Fruit fly (Drosophila melanogaster) whole organism, embryonic: ENCODE measurements around the gene eIF2Balpha.
A peak's percentile ranks its signal among the peaks of the same experiment; 100 is the strongest.

ENCODE experiments used
- BEAF-32 ChIP-seq: fragments of 200-800 bp; sonication (Bioruptor generic); optimal IDR thresholded peaks from 3 replicates; lab custom pipeline; 2017; ENCODE audit warnings: missing biosample characterization, missing genetic modification characterization, mild to moderate bottlenecking, moderate library complexity, missing genetic modification reagents
- CG10274 ChIP-seq: fragments of 200-800 bp; sonication (Bioruptor generic); optimal IDR thresholded peaks from 3 replicates; lab custom pipeline; 2017; ENCODE audit warnings: missing biosample characterization, mild to moderate bottlenecking, missing genetic modification characterization
- CG11093 ChIP-seq: fragments of 200-800 bp; sonication (Bioruptor generic); IDR thresholded peaks from 3 replicates; pipeline ENCODE4 v1.3.6; 2022; ENCODE audit warnings: missing biosample characterization, missing genetic modification characterization
- CG11695 ChIP-seq: fragments of 200-800 bp; sonication (Bioruptor generic); IDR thresholded peaks from 3 replicates; pipeline ENCODE4 v1.3.6; 2022; ENCODE audit warnings: missing biosample characterization, missing genetic modification characterization
- CG11723 ChIP-seq: fragments of 200-800 bp; sonication (Bioruptor generic); optimal IDR thresholded peaks from 2 replicates; lab custom pipeline; 2017; ENCODE audit warnings: missing biosample characterization, mild to moderate bottlenecking, missing genetic modification characterization
- CG12155 ChIP-seq: fragments of 200-800 bp; sonication (Bioruptor generic); optimal IDR thresholded peaks from 3 replicates; lab custom pipeline; 2016; ENCODE audit warnings: missing biosample characterization, missing genetic modification characterization
- CG12769 ChIP-seq: fragments of 200-800 bp; sonication (Bioruptor generic); optimal IDR thresholded peaks from 2 replicates; lab custom pipeline; 2019; ENCODE audit warnings: missing biosample characterization, mild to moderate bottlenecking, missing genetic modification characterization, moderate library complexity
- CG13775 ChIP-seq: fragments of 200-800 bp; sonication (Bioruptor generic); optimal IDR thresholded peaks from 3 replicates; lab custom pipeline; 2017; ENCODE audit warnings: missing biosample characterization, mild to moderate bottlenecking, missing genetic modification characterization
- CG14441 ChIP-seq: fragments of 200-800 bp; sonication (Bioruptor generic); IDR thresholded peaks from 2 replicates; pipeline ENCODE4 v1.3.6; 2022; ENCODE audit warnings: missing biosample characterization, missing genetic modification characterization
- CG31441 ChIP-seq: fragments of 200-800 bp; sonication (Bioruptor generic); IDR thresholded peaks from 2 replicates; pipeline ENCODE4 v1.3.6; 2022; ENCODE audit warnings: missing biosample characterization, missing genetic modification characterization
- CG33557 ChIP-seq: fragments of 200-800 bp; sonication (Bioruptor generic); optimal IDR thresholded peaks from 2 replicates; lab custom pipeline; 2019; ENCODE audit warnings: missing biosample characterization, mild to moderate bottlenecking, missing genetic modification characterization, moderate library complexity
- CG4328 ChIP-seq: fragments of 200-800 bp; sonication (Bioruptor generic); optimal IDR thresholded peaks from 3 replicates; lab custom pipeline; 2017; ENCODE audit warnings: missing biosample characterization, missing genetic modification reagents, missing genetic modification characterization
- CG43689 ChIP-seq: fragments of 200-800 bp; sonication (Bioruptor generic); IDR thresholded peaks from 2 replicates; pipeline ENCODE4 v1.3.6; 2022; ENCODE audit warnings: missing biosample characterization, missing genetic modification characterization
- CG6854 ChIP-seq: fragments of 200-800 bp; sonication (Bioruptor generic); optimal IDR thresholded peaks from 3 replicates; lab custom pipeline; 2017; ENCODE audit warnings: missing biosample characterization, mild to moderate bottlenecking, missing genetic modification characterization
- CG8478 ChIP-seq: fragments of >200 bp; optimal IDR thresholded peaks from 2 replicates; lab custom pipeline; 2018
- CrebB ChIP-seq: fragments of 200-800 bp; sonication (Bioruptor generic); optimal IDR thresholded peaks from 3 replicates; lab custom pipeline; 2018; ENCODE audit warnings: missing biosample characterization, mild to moderate bottlenecking, missing genetic modification characterization
- D19B ChIP-seq: fragments of 200-800 bp; sonication (Bioruptor generic); optimal IDR thresholded peaks from 2 replicates; lab custom pipeline; 2017; ENCODE audit warnings: missing biosample characterization, mild to moderate bottlenecking, missing genetic modification characterization
- Dek ChIP-seq: fragments of 200-800 bp; sonication (Bioruptor generic); optimal IDR thresholded peaks from 3 replicates; lab custom pipeline; 2019; ENCODE audit warnings: missing biosample characterization, mild to moderate bottlenecking, missing genetic modification characterization, moderate library complexity
- Dfd ChIP-seq, 2 experiments: fragments of >200 bp; optimal IDR thresholded peaks; 2 replicates each; lab custom pipeline; 2017; ENCODE audit warnings: missing biosample characterization in 2 of 2, missing genetic modification characterization in 2 of 2
- Dip2 ChIP-seq: fragments of 200-800 bp; sonication (Bioruptor generic); IDR thresholded peaks from 2 replicates; pipeline ENCODE4 v1.3.6; 2022; ENCODE audit warnings: missing biosample characterization, missing genetic modification characterization
- Dll ChIP-seq: fragments of 200-800 bp; sonication (Bioruptor generic); IDR thresholded peaks from 4 replicates; pipeline ENCODE4 v1.3.6; 2022; ENCODE audit warnings: missing biosample characterization, missing genetic modification characterization; ENCODE audit not compliant: partially characterized antibody
- Doc2 ChIP-seq: fragments of 200-800 bp; sonication (Bioruptor generic); IDR thresholded peaks from 2 replicates; pipeline ENCODE4 v1.3.6; 2022; ENCODE audit warnings: missing biosample characterization, missing genetic modification characterization
- GATAe ChIP-seq: fragments of 200-800 bp; sonication (Bioruptor generic); conservative IDR thresholded peaks from 2 replicates; pipeline ENCODE4 v1.3.6; 2022; ENCODE audit warnings: missing biosample characterization, missing genetic modification characterization
- Gsc ChIP-seq: fragments of 200-800 bp; sonication (Bioruptor generic); IDR thresholded peaks from 2 replicates; pipeline ENCODE4 v1.3.6; 2022; ENCODE audit warnings: missing biosample characterization, missing genetic modification characterization
- HHEX ChIP-seq: fragments of 200-800 bp; sonication (Bioruptor generic); optimal IDR thresholded peaks from 3 replicates; lab custom pipeline; 2017; ENCODE audit warnings: missing biosample characterization, mild to moderate bottlenecking, missing genetic modification characterization, missing genetic modification reagents
- HLH54F ChIP-seq: fragments of 200-800 bp; sonication (Bioruptor generic); optimal IDR thresholded peaks from 3 replicates; lab custom pipeline; 2016; ENCODE audit warnings: missing biosample characterization, missing genetic modification characterization
- Nf-YC ChIP-seq: fragments of 200-800 bp; optimal IDR thresholded peaks from 3 replicates; lab custom pipeline; 2019; ENCODE audit warnings: missing biosample characterization, mild to moderate bottlenecking, missing genetic modification characterization, moderate library complexity
- Taf1 ChIP-seq: fragments of 200-800 bp; sonication (Bioruptor generic); IDR thresholded peaks from 2 replicates; pipeline ENCODE4 v1.3.6; 2022; ENCODE audit warnings: missing biosample characterization, missing genetic modification characterization
- ab ChIP-seq: fragments of 200-800 bp; sonication (Bioruptor generic); optimal IDR thresholded peaks from 2 replicates; lab custom pipeline; 2016; ENCODE audit warnings: missing biosample characterization, missing genetic modification characterization
- aop ChIP-seq: fragments of 200-800 bp; sonication (Bioruptor generic); IDR thresholded peaks from 2 replicates; pipeline ENCODE4 v1.3.6; 2022; ENCODE audit warnings: missing biosample characterization, missing genetic modification characterization
- bab2 ChIP-seq: fragments of 200-800 bp; sonication (Bioruptor generic); optimal IDR thresholded peaks from 2 replicates; lab custom pipeline; 2016; ENCODE audit warnings: missing biosample characterization, missing genetic modification characterization
- bsh ChIP-seq, 2 experiments: fragments of 200-800 bp; sonication (Bioruptor generic); optimal IDR thresholded peaks; 2 replicates each; lab custom pipeline; 2017 to 2018; ENCODE audit warnings: mild to moderate bottlenecking in 2 of 2, missing biosample characterization in 2 of 2, missing genetic modification characterization in 2 of 2, moderate library complexity in 1 of 2
- cg ChIP-seq: fragments of 200-800 bp; sonication (Bioruptor generic); optimal IDR thresholded peaks from 3 replicates; lab custom pipeline; 2019; ENCODE audit warnings: missing biosample characterization, mild to moderate bottlenecking, missing genetic modification characterization, moderate library complexity
- chif ChIP-seq, 2 experiments: fragments of 200-800 bp; sonication (Bioruptor generic); optimal IDR thresholded peaks; 3 replicates each; lab custom pipeline; 2016; ENCODE audit warnings: missing biosample characterization in 2 of 2, missing genetic modification characterization in 2 of 2
- chn ChIP-seq: fragments of 200-800 bp; sonication (Bioruptor generic); optimal IDR thresholded peaks from 2 replicates; lab custom pipeline; 2016; ENCODE audit warnings: missing biosample characterization, missing genetic modification characterization
- corto ChIP-seq: fragments of 200-800 bp; sonication (Bioruptor generic); optimal IDR thresholded peaks from 2 replicates; lab custom pipeline; 2016; ENCODE audit warnings: missing biosample characterization, mild to moderate bottlenecking, missing genetic modification characterization, moderate library complexity
- crp ChIP-seq, 2 experiments: fragments of 200-800 bp; sonication (Bioruptor generic); optimal IDR thresholded peaks; 2 replicates in 1 of 2; 3 replicates in 1 of 2; lab custom pipeline; 2017; ENCODE audit warnings: missing biosample characterization in 2 of 2, missing genetic modification characterization in 2 of 2, mild to moderate bottlenecking in 1 of 2, moderate library complexity in 1 of 2
- disco-r ChIP-seq: fragments of 200-800 bp; sonication (Bioruptor generic); optimal IDR thresholded peaks from 2 replicates; lab custom pipeline; 2016; ENCODE audit warnings: missing biosample characterization, missing genetic modification characterization
- dysf ChIP-seq: fragments of 200-800 bp; sonication (Bioruptor generic); IDR thresholded peaks from 3 replicates; pipeline ENCODE4 v1.3.6; 2022; ENCODE audit warnings: missing biosample characterization, missing genetic modification characterization
- en ChIP-seq: fragments of 200-800 bp; sonication (Bioruptor generic); optimal IDR thresholded peaks from 2 replicates; lab custom pipeline; 2016; ENCODE audit warnings: missing biosample characterization, missing genetic modification characterization
- eyg ChIP-seq: fragments of 200-800 bp; sonication (Bioruptor generic); optimal IDR thresholded peaks from 3 replicates; lab custom pipeline; 2016; ENCODE audit warnings: missing biosample characterization, missing genetic modification characterization
- grau ChIP-seq: fragments of 200-800 bp; optimal IDR thresholded peaks from 3 replicates; lab custom pipeline; 2019; ENCODE audit warnings: missing biosample characterization, mild to moderate bottlenecking, missing genetic modification characterization, moderate library complexity
- gt ChIP-seq: fragments of 200-800 bp; sonication (Bioruptor generic); IDR thresholded peaks from 2 replicates; pipeline ENCODE4 v1.3.6; 2022; ENCODE audit warnings: missing biosample characterization, missing genetic modification characterization
- ham ChIP-seq: fragments of 200-800 bp; sonication (Bioruptor generic); IDR thresholded peaks from 2 replicates; pipeline ENCODE4 v1.3.6; 2022; ENCODE audit warnings: missing biosample characterization, missing genetic modification characterization
- hb ChIP-seq: fragments of 200-800 bp; sonication (Bioruptor generic); IDR thresholded peaks from 3 replicates; pipeline ENCODE4 v1.3.6; 2022; ENCODE audit warnings: missing biosample characterization, missing genetic modification characterization; ENCODE audit not compliant: partially characterized antibody
- lmd ChIP-seq: fragments of 200-800 bp; sonication (Bioruptor generic); IDR thresholded peaks from 2 replicates; pipeline ENCODE4 v1.3.6; 2022; ENCODE audit warnings: missing biosample characterization, missing genetic modification characterization
- luna ChIP-seq: fragments of 200-800 bp; sonication (Bioruptor generic); optimal IDR thresholded peaks from 2 replicates; lab custom pipeline; 2016; ENCODE audit warnings: missing biosample characterization, missing genetic modification characterization
- sens ChIP-seq: fragments of 200-800 bp; sonication (Bioruptor generic); peaks from one replicate; lab custom pipeline; 2016; ENCODE audit warnings: missing biosample characterization, missing genetic modification characterization
- tgo ChIP-seq: fragments of 200-800 bp; sonication (Bioruptor generic); IDR thresholded peaks from 3 replicates; pipeline ENCODE4 v1.3.6; 2022; ENCODE audit warnings: missing biosample characterization, missing genetic modification characterization
- trh ChIP-seq: fragments of 200-800 bp; sonication (Bioruptor generic); optimal IDR thresholded peaks from 2 replicates; lab custom pipeline; 2016; ENCODE audit warnings: missing biosample characterization, missing genetic modification characterization
- twi ChIP-seq: fragments of 200-800 bp; optimal IDR thresholded peaks from 2 replicates; lab custom pipeline; 2019; ENCODE audit warnings: missing biosample characterization, mild to moderate bottlenecking, missing genetic modification characterization, moderate library complexity
- vvl ChIP-seq: fragments of 200-800 bp; sonication (Bioruptor generic); IDR thresholded peaks from 2 replicates; pipeline ENCODE4 v1.3.6; 2022; ENCODE audit warnings: missing biosample characterization, missing genetic modification characterization

Gene eIF2Balpha

dm6 chr3R:29983073-29983544, 47.4 kb upstream of the eIF2Balpha start, which contains the start of gene CG7896 (continued):
- TF ChIP-seq corto (GFP tag; lab: Kevin White, UChicago) (peak; percentile 91), twi (tag; lab: Kevin White, UChicago) (peak; percentile 33), HLH54F (GFP tag; lab: Kevin White, UChicago) (peak; percentile 1), chn (GFP tag; lab: Kevin White, UChicago) (no peak), BEAF-32 (no peak), CG10274 (peak; percentile 8), luna (no peak), eyg (GFP tag; lab: Kevin White, UChicago) (no peak), CG43689 (peak; percentile 49; the same call in 1 of the 2 replicates), lmd (GFP tag; lab: Robert Waterston, UW) (peak; percentile 87), CrebB (tag; lab: Kevin White, UChicago) (no peak), ham (GFP tag; lab: Robert Waterston, UW) (0 out of 2 replicates have a peak, but pooled peaks have one; percentile 38), CG11093 (peak; percentile 78), tgo (peak; percentile 88), Doc2 (GFP tag; lab: Robert Waterston, UW) (0 out of 2 replicates have a peak, but pooled peaks have one; percentile 5), dysf (GFP tag; lab: Robert Waterston, UW) (peak; percentile 92), HHEX (peak; percentile 67), CG12155 (GFP tag; lab: Kevin White, UChicago) (peak; percentile 41), CG14441 (GFP tag; lab: Robert Waterston, UW) (peak; percentile 81), hb (GFP tag; lab: Robert Waterston, UW) (no peak), CG11695 (GFP tag; lab: Robert Waterston, UW) (peak; percentile 83), CG11723 (peak; percentile 52), Gsc (GFP tag; lab: Robert Waterston, UW) (peak; percentile 62), ab (GFP tag; lab: Kevin White, UChicago) (no peak), Dll (no peak), bsh (GFP tag; optimal IDR thresholded peaks at IDR 0.05; lab: Kevin White, UChicago) (peak; percentile 5 to 64), cg (GFP tag; lab: Kevin White, UChicago) (no peak), GATAe (GFP tag; lab: Robert Waterston, UW) (peak; percentile 37), CG13775 (GFP tag; lab: Kevin White, UChicago) (peak; percentile 58), sens (GFP tag; lab: Kevin White, UChicago) (peak; percentile 72), CG6854 (GFP tag; lab: Kevin White, UChicago) (peak; percentile 51), vvl (GFP tag; lab: Robert Waterston, UW) (peak; percentile 90), gt (GFP tag; lab: Robert Waterston, UW) (peak; percentile 34; the same call in 1 of the 2 replicates), Dek (tag; lab: Kevin White, UChicago) (peak; percentile 24), crp (GFP tag; optimal IDR thresholded peaks at IDR 0.05; lab: Kevin White, UChicago) (peak in 1 of 2 experiments; percentile 11), Dip2 (GFP tag; lab: Robert Waterston, UW) (no peak), Taf1 (GFP tag; lab: Robert Waterston, UW) (peak; percentile 71), CG12769 (tag; lab: Kevin White, UChicago) (peak; percentile 67), CG31441 (GFP tag; lab: Robert Waterston, UW) (peak; percentile 84), CG4328 (GFP tag; lab: Kevin White, UChicago) (peak; percentile 43), Nf-YC (tag; lab: Kevin White, UChicago) (peak; percentile 70), Dfd (GFP tag; optimal IDR thresholded peaks at IDR 0.05; lab: Kevin White, UChicago) (no peak), chif (GFP tag; optimal IDR thresholded peaks at IDR 0.05; lab: Kevin White, UChicago) (no peak), D19B (GFP tag; lab: Kevin White, UChicago) (no peak), en (GFP tag; lab: Kevin White, UChicago) (no peak), disco-r (GFP tag; lab: Kevin White, UChicago) (no peak), grau (tag; lab: Kevin White, UChicago) (peak; percentile 69), trh (GFP tag; lab: Kevin White, UChicago) (no peak), CG33557 (GFP tag; lab: Kevin White, UChicago) (peak; percentile 61), aop (no peak), bab2 (GFP tag; lab: Kevin White, UChicago) (peak; percentile 20), CG8478 (no peak)
